Worm (Caenorhabditis elegans) whole organism, L1 larva: ENCODE measurements around the gene C17F4.12.

Experiments used
- ces-1 ChIP-seq: fragments of 150-350 bp; optimal IDR thresholded peaks from 2 replicates; lab custom pipeline; 2014; ENCODE audit warnings: missing biosample characterization, missing genetic modification reagents, missing genetic modification characterization
- ets-5 ChIP-seq: fragments of 200-800 bp; sonication (Bioruptor generic); IDR thresholded peaks from 2 replicates; pipeline ENCODE4 v1.3.6; 2022; ENCODE audit warnings: missing genetic modification characterization, missing compliant biosample characterization
- jun-1 ChIP-seq: fragments of 150-350 bp; optimal IDR thresholded peaks from 2 replicates; lab custom pipeline; 2014; ENCODE audit warnings: missing biosample characterization, missing genetic modification reagents, missing genetic modification characterization
- lsy-2 ChIP-seq, 2 experiments: fragments of 150-350 bp; optimal IDR thresholded peaks; 2 replicates each; lab custom pipeline; 2014; ENCODE audit warnings: missing biosample characterization in 2 of 2, missing genetic modification characterization in 2 of 2
- nhr-19 ChIP-seq: fragments of 200-800 bp; sonication (Bioruptor generic); conservative IDR thresholded peaks from 2 replicates; pipeline ENCODE4 v1.3.6; 2022; ENCODE audit warnings: missing genetic modification characterization, missing compliant biosample characterization
- nhr-20 ChIP-seq: sonication (generic microtip); optimal IDR thresholded peaks from 2 replicates; lab custom pipeline; 2016; ENCODE audit warnings: mild to moderate bottlenecking, missing genetic modification characterization, missing compliant biosample characterization
- nhr-28 ChIP-seq: fragments of 150-350 bp; optimal IDR thresholded peaks from 2 replicates; lab custom pipeline; 2014; ENCODE audit warnings: missing biosample characterization, missing genetic modification characterization
- sup-37 ChIP-seq: fragments of 200-800 bp; sonication (Bioruptor generic); optimal IDR thresholded peaks from 2 replicates; lab custom pipeline; 2018; ENCODE audit warnings: mild to moderate bottlenecking, missing genetic modification characterization, missing compliant biosample characterization
- unc-62 ChIP-seq: fragments of 150-350 bp; optimal IDR thresholded peaks from 2 replicates; lab custom pipeline; 2014; ENCODE audit warnings: missing biosample characterization, missing genetic modification reagents, missing genetic modification characterization
- zag-1 ChIP-seq: fragments of 150-350 bp; optimal IDR thresholded peaks from 2 replicates; lab custom pipeline; 2014; ENCODE audit warnings: missing biosample characterization, missing genetic modification characterization

DNA sequence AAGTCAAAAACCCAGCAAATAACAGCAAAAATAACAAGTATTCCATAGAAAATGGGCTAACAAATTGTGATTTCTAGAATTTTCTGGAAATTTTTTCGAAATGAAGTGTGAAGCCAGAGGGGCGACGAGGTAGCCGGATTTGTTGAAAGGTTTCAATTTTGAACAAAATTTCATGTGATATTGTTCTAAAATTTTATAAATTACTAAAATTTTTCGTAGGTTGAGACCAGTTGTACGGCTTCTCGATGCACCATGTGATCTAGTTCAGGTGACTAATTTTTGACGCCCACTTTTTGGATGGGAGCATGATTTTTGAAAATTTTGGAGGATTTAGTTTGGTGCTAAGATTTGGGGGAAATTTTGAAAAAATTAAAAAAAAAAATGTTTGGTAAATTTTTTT lies 15.3 kb upstream of the C17F4.12 start, which contains the start of gene gcy-19:
- TF ChIP-seq lsy-2 (tag; optimal IDR thresholded peaks at IDR 0.05; lab: Kevin White, UChicago) (no peak), nhr-19 (GFP tag; lab: Robert Waterston, UW) (no peak), ets-5 (GFP tag; lab: Robert Waterston, UW) (no peak), ces-1 (GFP tag; lab: Kevin White, UChicago) (no peak), sup-37 (GFP tag; lab: Kevin White, UChicago) (no peak), jun-1 (tag; lab: Kevin White, UChicago) (no peak), unc-62 (no peak), nhr-28 (tag; lab: Kevin White, UChicago) (no peak), nhr-20 (tag; lab: Kevin White, UChicago) (no peak), zag-1 (tag; lab: Kevin White, UChicago) (no peak)
